Worm (Caenorhabditis elegans): ENCODE measurements around the gene npp-9.

npp-9 gene

ce11 chrIII:3426741-3427140 is 22.5 kb upstream of the npp-9 start:
- TF ChIP-seq elt-2 (tag; optimal IDR thresholded peaks at IDR 0.05) (peak; percentile 2), unc-39 (tag; optimal IDR thresholded peaks at IDR 0.05) (no peak), skn-1 (tag; optimal IDR thresholded peaks at IDR 0.05) (no peak), nfya-1 (tag; optimal IDR thresholded peaks at IDR 0.05; ENCODE audit: insufficient read depth) (peak; percentile 12), fkh-10 (GFP tag; optimal IDR thresholded peaks at IDR 0.05) (no peak), mdl-1 (tag; optimal IDR thresholded peaks at IDR 0.05) (no peak), lin-39 (tag; optimal IDR thresholded peaks at IDR 0.05) (no peak), jun-1 (tag; optimal IDR thresholded peaks at IDR 0.05) (no peak), R02D3.7 (tag; optimal IDR thresholded peaks at IDR 0.05) (no peak), ceh-28 (tag; optimal IDR thresholded peaks at IDR 0.05) (no peak), nhr-76 (tag; optimal IDR thresholded peaks at IDR 0.05) (no peak)

- TF ChIP-seq unc-39 (tag; optimal IDR thresholded peaks at IDR 0.05) (no peak), nhr-43 (tag; optimal IDR thresholded peaks at IDR 0.05; ENCODE audit: poor library complexity, severe bottlenecking) (no peak), elt-1 (tag; optimal IDR thresholded peaks at IDR 0.05) (no peak), ceh-9 (tag; optimal IDR thresholded peaks at IDR 0.05) (no peak), egl-5 (tag; optimal IDR thresholded peaks at IDR 0.05) (no peak), elt-2 (tag; optimal IDR thresholded peaks at IDR 0.05) (no peak), mdl-1 (tag; optimal IDR thresholded peaks at IDR 0.05) (no peak), zag-1 (tag; optimal IDR thresholded peaks at IDR 0.05) (no peak), nhr-77 (tag; optimal IDR thresholded peaks at IDR 0.05) (no peak), nfya-1 (tag; optimal IDR thresholded peaks at IDR 0.05; ENCODE audit: insufficient read depth) (no peak), nhr-12 (tag; optimal IDR thresholded peaks at IDR 0.05) (no peak), eor-1 (tag; optimal IDR thresholded peaks at IDR 0.05) (no peak), jun-1 (tag; optimal IDR thresholded peaks at IDR 0.05) (no peak), unc-62 (GFP tag; optimal IDR thresholded peaks at IDR 0.05) (no peak), skn-1 (tag; optimal IDR thresholded peaks at IDR 0.05) (no peak), nhr-76 (tag; optimal IDR thresholded peaks at IDR 0.05) (no peak), fkh-10 (GFP tag; optimal IDR thresholded peaks at IDR 0.05) (no peak), lin-15B (tag; optimal IDR thresholded peaks at IDR 0.05) (no peak)
These were observed 21.2 kb upstream of the npp-9 start, which contains the start of gene metl-18 for ce11 chrIII:3425438-3425837. Gene metl-18, plus strand, starts transcription at chrIII:3425738.

ce11 chrIII:3423924-3424323 is 19.6 kb upstream of the npp-9 start:
- no peak for TF ChIP-seq daf-12 (tag; optimal IDR thresholded peaks at IDR 0.05)

ce11 chrIII:3418906-3419305 is 14.6 kb upstream of the npp-9 start:
- TF ChIP-seq skn-1 (tag; optimal IDR thresholded peaks at IDR 0.05) (no peak), R02D3.7 (tag; optimal IDR thresholded peaks at IDR 0.05) (no peak), fkh-10 (GFP tag; optimal IDR thresholded peaks at IDR 0.05) (no peak), nfya-1 (tag; optimal IDR thresholded peaks at IDR 0.05; ENCODE audit: insufficient read depth) (peak; percentile 97)

ce11 chrIII:3417453-3417852 is 13.2 kb upstream of the npp-9 start:
- TF ChIP-seq nfya-1 (tag; optimal IDR thresholded peaks at IDR 0.05; ENCODE audit: insufficient read depth), result peak; percentile 87
- no peak for TF ChIP-seq pha-4 (tag; optimal IDR thresholded peaks at IDR 0.05)
- no peak for TF ChIP-seq nhr-237 (tag; optimal IDR thresholded peaks at IDR 0.05)
- no peak for TF ChIP-seq nhr-25 (tag; optimal IDR thresholded peaks at IDR 0.05)
- no peak for TF ChIP-seq nhr-23 (tag; optimal IDR thresholded peaks at IDR 0.05)

- no peak for TF ChIP-seq nhr-25 (tag; optimal IDR thresholded peaks at IDR 0.05)
- no peak for TF ChIP-seq ceh-28 (tag; optimal IDR thresholded peaks at IDR 0.05)
- TF ChIP-seq tbx-2 (tag; optimal IDR thresholded peaks at IDR 0.05), result no peak
- TF ChIP-seq ceh-82 (tag; optimal IDR thresholded peaks at IDR 0.05), result no peak
- TF ChIP-seq pqm-1 (tag; optimal IDR thresholded peaks at IDR 0.05), result no peak
- TF ChIP-seq mml-1 (tag; optimal IDR thresholded peaks at IDR 0.05), result no peak
- no peak for TF ChIP-seq elt-3 (tag; optimal IDR thresholded peaks at IDR 0.05)
- TF ChIP-seq hmg-11 (tag; optimal IDR thresholded peaks at IDR 0.05), result no peak
- TF ChIP-seq egl-27 (tag; optimal IDR thresholded peaks at IDR 0.05), result no peak
- TF ChIP-seq nhr-77 (tag; optimal IDR thresholded peaks at IDR 0.05), result no peak
- no peak for TF ChIP-seq egl-5 (tag; optimal IDR thresholded peaks at IDR 0.05)
- TF ChIP-seq nhr-237 (tag; optimal IDR thresholded peaks at IDR 0.05), result no peak
- no peak for TF ChIP-seq fos-1 (tag; optimal IDR thresholded peaks at IDR 0.05)
- TF ChIP-seq sea-2 (GFP tag; optimal IDR thresholded peaks at IDR 0.05), result no peak
- no peak for TF ChIP-seq daf-12 (tag; optimal IDR thresholded peaks at IDR 0.05)
These were observed 10.1 kb upstream of the npp-9 start for ce11 chrIII:3414412-3414811.
